Fruit fly (Drosophila melanogaster) whole organism, embryonic: ENCODE results near the gene CG7227.
A peak's percentile ranks its signal among the peaks of the same experiment; 100 is the strongest.

Experiments used
- Aef1 ChIP-seq: fragments of 200-800 bp; sonication (Bioruptor generic); IDR thresholded peaks from 3 replicates; pipeline ENCODE4 v1.3.6; 2022; ENCODE audit warnings: missing biosample characterization, missing genetic modification characterization
- CG11085 ChIP-seq: fragments of 200-800 bp; sonication (Bioruptor generic); IDR thresholded peaks from 2 replicates; pipeline ENCODE4 v1.3.6; 2022; ENCODE audit warnings: missing biosample characterization, missing genetic modification characterization
- CG11247 ChIP-seq: fragments of 200-800 bp; sonication (Bioruptor generic); IDR thresholded peaks from 2 replicates; pipeline ENCODE4 v1.3.6; 2022; ENCODE audit warnings: missing biosample characterization, missing genetic modification characterization
- CG11695 ChIP-seq: fragments of 200-800 bp; sonication (Bioruptor generic); IDR thresholded peaks from 3 replicates; pipeline ENCODE4 v1.3.6; 2022; ENCODE audit warnings: missing biosample characterization, missing genetic modification characterization
- CG12219 ChIP-seq: fragments of 200-800 bp; sonication (Bioruptor generic); optimal IDR thresholded peaks from 3 replicates; lab custom pipeline; 2018; ENCODE audit warnings: missing biosample characterization, mild to moderate bottlenecking, missing genetic modification characterization
- CG12391 ChIP-seq: fragments of 200-800 bp; sonication (Bioruptor generic); optimal IDR thresholded peaks from 3 replicates; lab custom pipeline; 2018; ENCODE audit warnings: missing biosample characterization, mild to moderate bottlenecking, missing genetic modification characterization, moderate library complexity
- CG14860 ChIP-seq: fragments of 200-800 bp; sonication (Bioruptor generic); IDR thresholded peaks from 3 replicates; pipeline ENCODE4 v1.3.6; 2022; ENCODE audit warnings: missing biosample characterization, missing genetic modification characterization; ENCODE audit not compliant: partially characterized antibody
- CG15696 ChIP-seq: fragments of 200-800 bp; sonication (Bioruptor generic); optimal IDR thresholded peaks from 2 replicates; lab custom pipeline; 2019; ENCODE audit warnings: missing biosample characterization, mild to moderate bottlenecking, missing genetic modification characterization, moderate library complexity
- CG17186 ChIP-seq: fragments of 200-800 bp; sonication (Bioruptor generic); optimal IDR thresholded peaks from 3 replicates; lab custom pipeline; 2017; ENCODE audit warnings: missing biosample characterization, missing genetic modification reagents, missing genetic modification characterization
- CG17568 ChIP-seq: fragments of 200-800 bp; sonication (Bioruptor generic); optimal IDR thresholded peaks from 2 replicates; lab custom pipeline; 2018; ENCODE audit warnings: missing biosample characterization, mild to moderate bottlenecking, missing genetic modification characterization, moderate library complexity
- CG1832 ChIP-seq: fragments of 200-800 bp; sonication (Bioruptor generic); optimal IDR thresholded peaks from 2 replicates; lab custom pipeline; 2017; ENCODE audit warnings: missing biosample characterization, mild to moderate bottlenecking, missing genetic modification characterization, inconsistent platforms
- CG3065 ChIP-seq: fragments of 200-800 bp; sonication (Bioruptor generic); optimal IDR thresholded peaks from 2 replicates; lab custom pipeline; 2016; ENCODE audit warnings: missing biosample characterization, missing genetic modification characterization
- CG31388 ChIP-seq: fragments of 200-800 bp; sonication (Bioruptor generic); optimal IDR thresholded peaks from 2 replicates; lab custom pipeline; 2016; ENCODE audit warnings: missing biosample characterization, missing genetic modification characterization
- CG3163 ChIP-seq: fragments of 200-800 bp; sonication (Bioruptor generic); optimal IDR thresholded peaks from 3 replicates; lab custom pipeline; 2016; ENCODE audit warnings: missing biosample characterization, missing genetic modification characterization
- CG33557 ChIP-seq: fragments of 200-800 bp; sonication (Bioruptor generic); optimal IDR thresholded peaks from 2 replicates; lab custom pipeline; 2019; ENCODE audit warnings: missing biosample characterization, mild to moderate bottlenecking, missing genetic modification characterization, moderate library complexity
- CG3847 ChIP-seq: fragments of 200-800 bp; sonication (Bioruptor generic); IDR thresholded peaks from 2 replicates; pipeline ENCODE4 v1.3.6; 2022; ENCODE audit warnings: missing biosample characterization, missing genetic modification characterization
- CG3995 ChIP-seq: fragments of 200-800 bp; sonication (Bioruptor generic); optimal IDR thresholded peaks from 3 replicates; lab custom pipeline; 2016; ENCODE audit warnings: missing biosample characterization, missing genetic modification characterization
- CG4707 ChIP-seq: fragments of 200-800 bp; sonication (Bioruptor generic); optimal IDR thresholded peaks from 2 replicates; lab custom pipeline; 2018; ENCODE audit warnings: missing biosample characterization, mild to moderate bottlenecking, missing genetic modification characterization, moderate library complexity
- CG4730 ChIP-seq: fragments of 200-800 bp; sonication (Bioruptor generic); IDR thresholded peaks from 2 replicates; pipeline ENCODE4 v1.3.6; 2022; ENCODE audit warnings: missing biosample characterization, missing genetic modification characterization
- CG7556 ChIP-seq: fragments of 200-800 bp; sonication (Bioruptor generic); optimal IDR thresholded peaks from 2 replicates; lab custom pipeline; 2017; ENCODE audit warnings: missing biosample characterization, mild to moderate bottlenecking, missing genetic modification characterization
- CG8388 ChIP-seq: fragments of 200-800 bp; sonication (Bioruptor generic); optimal IDR thresholded peaks from 2 replicates; lab custom pipeline; 2019; ENCODE audit warnings: missing biosample characterization, mild to moderate bottlenecking, missing genetic modification characterization, moderate library complexity
- CG9727 ChIP-seq: fragments of 200-800 bp; sonication (Bioruptor generic); optimal IDR thresholded peaks from 3 replicates; lab custom pipeline; 2017; ENCODE audit warnings: missing biosample characterization, mild to moderate bottlenecking, missing genetic modification characterization
- CG9817 ChIP-seq: fragments of 200-800 bp; sonication (Bioruptor generic); optimal IDR thresholded peaks from 2 replicates; lab custom pipeline; 2018; ENCODE audit warnings: missing biosample characterization, mild to moderate bottlenecking, missing genetic modification characterization, moderate library complexity
- CHES-1-like ChIP-seq: fragments of 200-800 bp; sonication (Bioruptor generic); optimal IDR thresholded peaks from 2 replicates; lab custom pipeline; 2016; ENCODE audit warnings: missing biosample characterization, missing genetic modification characterization
- CTCF ChIP-seq: fragments of 200-800 bp; sonication (Bioruptor generic); optimal IDR thresholded peaks from 2 replicates; lab custom pipeline; 2017; ENCODE audit warnings: missing biosample characterization, mild to moderate bottlenecking, missing genetic modification characterization, moderate library complexity
- D19A ChIP-seq: fragments of 200-800 bp; optimal IDR thresholded peaks from 3 replicates; lab custom pipeline; 2019; ENCODE audit warnings: missing biosample characterization, mild to moderate bottlenecking, missing genetic modification characterization, moderate library complexity
- Dbx ChIP-seq: fragments of 200-800 bp; sonication (Bioruptor generic); IDR thresholded peaks from 3 replicates; pipeline ENCODE4 v1.3.6; 2022; ENCODE audit warnings: missing biosample characterization, missing genetic modification characterization
- Dip3 ChIP-seq: fragments of 200-800 bp; sonication (Bioruptor generic); optimal IDR thresholded peaks from 3 replicates; lab custom pipeline; 2016; ENCODE audit warnings: missing biosample characterization, missing genetic modification characterization
- Dref ChIP-seq: fragments of 200-800 bp; sonication (Bioruptor generic); IDR thresholded peaks from 2 replicates; pipeline ENCODE4 v1.3.6; 2022; ENCODE audit warnings: missing biosample characterization, missing genetic modification characterization
- Elba2 ChIP-seq: fragments of 200-800 bp; sonication (Bioruptor generic); optimal IDR thresholded peaks from 3 replicates; lab custom pipeline; 2016; ENCODE audit warnings: missing biosample characterization, missing genetic modification characterization
- Mrtf ChIP-seq: fragments of 200-800 bp; sonication (Bioruptor generic); IDR thresholded peaks from 3 replicates; pipeline ENCODE4 v1.3.6; 2022; ENCODE audit warnings: missing biosample characterization, missing genetic modification characterization
- Poxn ChIP-seq: fragments of 200-800 bp; sonication (Bioruptor generic); IDR thresholded peaks from 2 replicates; pipeline ENCODE4 v1.3.6; 2022; ENCODE audit warnings: missing biosample characterization, missing genetic modification characterization
- Ptx1 ChIP-seq: fragments of 200-800 bp; sonication (Bioruptor generic); IDR thresholded peaks from 2 replicates; pipeline ENCODE4 v1.3.6; 2022; ENCODE audit warnings: missing biosample characterization, missing genetic modification characterization
- Scr ChIP-seq: fragments of 200-800 bp; sonication (Bioruptor generic); IDR thresholded peaks from 2 replicates; pipeline ENCODE4 v1.3.6; 2022; ENCODE audit warnings: missing biosample characterization, missing genetic modification characterization; ENCODE audit not compliant: partially characterized antibody
- Six4 ChIP-seq: fragments of 200-800 bp; sonication (Bioruptor generic); optimal IDR thresholded peaks from 2 replicates; lab custom pipeline; 2016; ENCODE audit warnings: missing biosample characterization, missing genetic modification characterization
- Sox100B ChIP-seq: fragments of 200-800 bp; sonication (Bioruptor generic); optimal IDR thresholded peaks from 3 replicates; lab custom pipeline; 2018; ENCODE audit warnings: missing biosample characterization, mild to moderate bottlenecking, missing genetic modification characterization
- Xrp1 ChIP-seq: fragments of 200-800 bp; sonication (Bioruptor generic); IDR thresholded peaks from 2 replicates; pipeline ENCODE4 v1.3.6; 2022; ENCODE audit warnings: missing biosample characterization, missing genetic modification characterization
- ab ChIP-seq: fragments of 200-800 bp; sonication (Bioruptor generic); optimal IDR thresholded peaks from 2 replicates; lab custom pipeline; 2016; ENCODE audit warnings: missing biosample characterization, missing genetic modification characterization
- ara ChIP-seq: fragments of 200-800 bp; sonication (Bioruptor generic); IDR thresholded peaks from 2 replicates; pipeline ENCODE4 v1.3.6; 2022; ENCODE audit warnings: missing biosample characterization, missing genetic modification characterization
- chinmo ChIP-seq: fragments of 200-800 bp; sonication (Bioruptor generic); IDR thresholded peaks from 4 replicates; pipeline ENCODE4 v1.3.6; 2022; ENCODE audit warnings: missing biosample characterization, missing genetic modification characterization; ENCODE audit not compliant: partially characterized antibody
- chn ChIP-seq: fragments of 200-800 bp; sonication (Bioruptor generic); optimal IDR thresholded peaks from 2 replicates; lab custom pipeline; 2016; ENCODE audit warnings: missing biosample characterization, missing genetic modification characterization
- dpn ChIP-seq, 2 experiments: fragments of 200-800 bp; sonication (Bioruptor generic); optimal IDR thresholded peaks; 3 replicates each; lab custom pipeline; 2016; ENCODE audit warnings: missing biosample characterization in 2 of 2, missing genetic modification characterization in 2 of 2
- fd64A ChIP-seq: fragments of 200-800 bp; sonication (Bioruptor generic); optimal IDR thresholded peaks from 3 replicates; lab custom pipeline; 2018; ENCODE audit warnings: missing biosample characterization, mild to moderate bottlenecking, missing genetic modification characterization
- fru ChIP-seq: fragments of >200 bp; optimal IDR thresholded peaks from 2 replicates; lab custom pipeline; 2017
- gfzf ChIP-seq: fragments of 200-800 bp; sonication (Bioruptor generic); optimal IDR thresholded peaks from 2 replicates; lab custom pipeline; 2016; ENCODE audit warnings: missing biosample characterization, mild to moderate bottlenecking, missing genetic modification characterization, moderate library complexity
- gro ChIP-seq: fragments of 200-800 bp; sonication (Bioruptor generic); optimal IDR thresholded peaks from 2 replicates; lab custom pipeline; 2016; ENCODE audit warnings: missing biosample characterization, missing genetic modification characterization
- jumu ChIP-seq: fragments of 200-800 bp; sonication (Bioruptor generic); optimal IDR thresholded peaks from 3 replicates; lab custom pipeline; 2016; ENCODE audit warnings: missing biosample characterization, missing genetic modification characterization
- lilli ChIP-seq: fragments of 200-800 bp; sonication (Bioruptor generic); optimal IDR thresholded peaks from 3 replicates; lab custom pipeline; 2016; ENCODE audit warnings: missing biosample characterization, missing genetic modification characterization
- slbo ChIP-seq: fragments of 200-800 bp; sonication (Bioruptor generic); IDR thresholded peaks from 2 replicates; pipeline ENCODE4 v1.3.6; 2022; ENCODE audit warnings: missing biosample characterization, missing genetic modification characterization
- tio ChIP-seq: fragments of 200-800 bp; sonication (Bioruptor generic); optimal IDR thresholded peaks from 2 replicates; lab custom pipeline; 2017; ENCODE audit warnings: missing biosample characterization, missing genetic modification characterization, inconsistent platforms
- zfh2 ChIP-seq: fragments of 200-800 bp; sonication (Bioruptor generic); optimal IDR thresholded peaks from 2 replicates; lab custom pipeline; 2016; ENCODE audit warnings: missing biosample characterization, missing genetic modification characterization

Gene CG7227

DNA sequence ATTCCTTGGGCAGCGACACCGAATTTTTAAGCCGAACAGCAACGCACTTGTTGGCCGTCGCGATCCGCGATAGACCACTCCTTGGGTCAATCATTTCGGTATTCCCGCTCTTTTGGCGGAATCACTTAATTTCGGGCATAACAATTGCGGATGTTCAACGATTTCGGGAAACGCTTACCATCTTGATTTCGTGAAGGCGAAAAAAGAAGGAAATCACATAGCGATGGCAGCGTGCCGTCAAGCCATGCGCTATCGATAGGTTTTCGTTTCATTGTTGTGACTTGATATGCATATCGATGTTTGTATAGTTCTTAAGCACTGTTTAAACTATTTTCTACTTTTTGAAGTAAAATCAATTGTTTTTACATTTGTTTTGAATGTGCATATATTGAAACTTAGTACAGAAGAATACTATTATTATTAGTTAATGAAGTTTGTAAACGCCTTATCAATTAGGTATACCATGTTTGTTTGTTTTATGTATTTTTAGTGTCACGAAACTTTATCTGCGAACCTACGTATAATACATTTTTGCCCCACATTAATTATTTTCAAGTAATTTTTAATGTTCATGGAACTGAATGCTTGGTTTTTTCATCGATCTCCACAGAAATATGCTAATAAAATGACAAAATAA lies 44.8 kb upstream of the CG7227 start, which contains the start of gene RpL36A (continued):
- TF ChIP-seq CG8388 (GFP tag; lab: Kevin White, UChicago) (peak; percentile 30), CG3847 (GFP tag; lab: Robert Waterston, UW) (peak; percentile 50), Aef1 (GFP tag; lab: Robert Waterston, UW) (0 out of 3 replicates have a peak, but pooled peaks have one; percentile 25), CTCF (GFP tag; lab: Kevin White, UChicago) (peak; percentile 42), CG3995 (peak; percentile 90), CG1832 (GFP tag; lab: Kevin White, UChicago) (no peak), Sox100B (GFP tag; lab: Kevin White, UChicago) (no peak), CG3065 (GFP tag; lab: Kevin White, UChicago) (no peak), CG9817 (tag; lab: Kevin White, UChicago) (peak; percentile 57), CG4730 (GFP tag; lab: Robert Waterston, UW) (0 out of 2 replicates have a peak, but pooled peaks have one; percentile 15), Dbx (GFP tag; lab: Robert Waterston, UW) (peak; percentile 67; the same call in 2 of the 3 replicates), CG31388 (GFP tag; lab: Kevin White, UChicago) (no peak), chinmo (GFP tag; lab: Robert Waterston, UW) (no peak), ab (no peak), CG14860 (peak; percentile 81), Mrtf (GFP tag; lab: Robert Waterston, UW) (peak; percentile 49; the same call in 2 of the 3 replicates), Elba2 (GFP tag; lab: Kevin White, UChicago) (no peak), fru (lab: Kevin White, UChicago) (no peak), D19A (tag; lab: Kevin White, UChicago) (no peak), chn (GFP tag; lab: Kevin White, UChicago) (peak; percentile 54), CG17568 (GFP tag; lab: Kevin White, UChicago) (no peak), slbo (GFP tag; lab: Robert Waterston, UW) (peak; percentile 76), Dref (GFP tag; lab: Robert Waterston, UW) (peak; percentile 94), CG11085 (peak; percentile 43; the same call in 1 of the 2 replicates), Dip3 (GFP tag; lab: Kevin White, UChicago) (no peak), ara (0 out of 2 replicates have a peak, but pooled peaks have one; percentile 16), jumu (GFP tag; lab: Kevin White, UChicago) (no peak), Six4 (GFP tag; lab: Kevin White, UChicago) (no peak), lilli (peak; percentile 56), CG11695 (GFP tag; lab: Robert Waterston, UW) (no peak; the same call in 2 of the 3 replicates), CHES-1-like (peak; percentile 59), tio (GFP tag; lab: Kevin White, UChicago) (no peak), CG12391 (tag; lab: Kevin White, UChicago) (peak; percentile 69), CG9727 (GFP tag; lab: Kevin White, UChicago) (peak; percentile 70), Scr (peak; percentile 87), CG7556 (GFP tag; lab: Kevin White, UChicago) (no peak), zfh2 (GFP tag; lab: Kevin White, UChicago) (peak; percentile 47), fd64A (peak; percentile 69), CG11247 (peak; percentile 66), CG3163 (GFP tag; lab: Kevin White, UChicago) (peak; percentile 34), CG33557 (GFP tag; lab: Kevin White, UChicago) (peak; percentile 37), CG15696 (tag; lab: Kevin White, UChicago) (no peak), dpn (GFP tag; optimal IDR thresholded peaks at IDR 0.05; lab: Kevin White, UChicago) (peak; percentile 18 to 60), CG4707 (peak; percentile 61), Poxn (GFP tag; lab: Robert Waterston, UW) (no peak), CG12219 (GFP tag; lab: Kevin White, UChicago) (peak; percentile 65), Xrp1 (GFP tag; lab: Robert Waterston, UW) (peak; percentile 12; the same call in 1 of the 2 replicates), gfzf (GFP tag; lab: Kevin White, UChicago) (no peak), CG17186 (GFP tag; lab: Kevin White, UChicago) (peak; percentile 21), Ptx1 (GFP tag; lab: Robert Waterston, UW) (peak; percentile 47), gro (GFP tag; lab: Kevin White, UChicago) (no peak)
